Worm (Caenorhabditis elegans) whole organism, L4/young adult: ENCODE data around the gene dph-7.

Source experiments
- W03F9.2 ChIP-seq: fragments of 150-350 bp; optimal IDR thresholded peaks from 2 replicates; lab custom pipeline; 2014; ENCODE audit warnings: missing biosample characterization, missing genetic modification characterization
- dao-5 ChIP-seq: sonication (generic microtip); optimal IDR thresholded peaks from 2 replicates; lab custom pipeline; 2016; ENCODE audit warnings: missing genotype, missing genetic modification characterization, moderate library complexity, missing compliant biosample characterization

DNA sequence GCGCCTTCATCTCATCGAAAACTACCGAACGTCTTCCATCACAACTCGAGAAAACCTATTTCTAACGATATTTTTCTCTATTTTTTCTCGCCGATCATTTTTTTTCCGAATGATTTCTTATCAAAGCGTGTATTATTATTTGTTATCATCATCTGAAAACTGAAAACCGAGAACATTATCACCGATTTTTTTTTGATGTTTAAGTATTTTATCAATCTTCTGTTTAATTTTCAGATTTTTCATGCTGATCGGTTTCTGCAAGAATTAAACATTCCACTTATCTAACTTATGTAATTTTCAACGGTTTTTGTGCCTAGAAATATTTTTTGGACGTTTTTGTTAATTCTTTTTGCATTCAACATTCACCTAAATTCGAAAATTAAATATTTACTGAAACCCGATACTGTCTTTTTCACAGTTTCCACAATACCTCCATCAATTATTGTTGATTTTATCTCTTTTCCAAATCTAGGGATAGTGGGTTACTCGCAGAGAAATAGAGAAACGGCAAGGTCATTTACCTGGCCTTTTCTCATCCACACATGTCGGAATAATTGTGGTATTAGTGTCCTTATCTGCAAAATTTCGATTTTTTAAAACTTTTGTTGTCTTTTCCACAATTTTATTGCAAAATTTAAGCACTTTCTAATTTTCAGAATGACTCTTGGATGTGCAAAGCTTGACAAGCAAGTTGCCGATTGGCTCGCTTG, 16.0 kb upstream of the dph-7 start, which contains the start of gene pgm-2:
- TF ChIP-seq dao-5 (no peak), W03F9.2 (tag; lab: Kevin White, UChicago) (no peak)
